Fruit fly (Drosophila melanogaster) whole organism, embryonic: ENCODE results near the gene siz.
A peak's percentile ranks its signal among the peaks of the same experiment; 100 is the strongest.

Source experiments
- Aef1 ChIP-seq: fragments of 200-800 bp; sonication (Bioruptor generic); IDR thresholded peaks from 3 replicates; pipeline ENCODE4 v1.3.6; 2022; ENCODE audit warnings: missing biosample characterization, missing genetic modification characterization
- Asciz ChIP-seq: fragments of 200-800 bp; sonication (Bioruptor generic); optimal IDR thresholded peaks from 2 replicates; lab custom pipeline; 2017; ENCODE audit warnings: missing biosample characterization, mild to moderate bottlenecking, missing genetic modification characterization, missing genetic modification reagents
- Bteb2 ChIP-seq: fragments of 200-800 bp; sonication (Bioruptor generic); optimal IDR thresholded peaks from 2 replicates; lab custom pipeline; 2016; ENCODE audit warnings: missing biosample characterization, missing genetic modification characterization
- CG10431 ChIP-seq: fragments of 200-800 bp; sonication (Bioruptor generic); optimal IDR thresholded peaks from 3 replicates; lab custom pipeline; 2018; ENCODE audit warnings: missing biosample characterization, mild to moderate bottlenecking, missing genetic modification characterization
- CG10462 ChIP-seq: fragments of 200-800 bp; sonication (Bioruptor generic); optimal IDR thresholded peaks from 2 replicates; lab custom pipeline; 2016; ENCODE audit warnings: missing biosample characterization, missing genetic modification characterization
- CG13123 ChIP-seq: fragments of 200-800 bp; sonication (Bioruptor generic); optimal IDR thresholded peaks from 2 replicates; lab custom pipeline; 2016; ENCODE audit warnings: missing biosample characterization, missing genetic modification characterization
- CG13775 ChIP-seq: fragments of 200-800 bp; sonication (Bioruptor generic); optimal IDR thresholded peaks from 3 replicates; lab custom pipeline; 2017; ENCODE audit warnings: missing biosample characterization, mild to moderate bottlenecking, missing genetic modification characterization
- CG14441 ChIP-seq: fragments of 200-800 bp; sonication (Bioruptor generic); IDR thresholded peaks from 2 replicates; pipeline ENCODE4 v1.3.6; 2022; ENCODE audit warnings: missing biosample characterization, missing genetic modification characterization
- CG15479 ChIP-seq: fragments of 200-800 bp; sonication (Bioruptor generic); optimal IDR thresholded peaks from 3 replicates; lab custom pipeline; 2019; ENCODE audit warnings: missing biosample characterization, mild to moderate bottlenecking, missing genetic modification characterization, moderate library complexity
- CG1603 ChIP-seq: fragments of 200-800 bp; sonication (Bioruptor generic); optimal IDR thresholded peaks from 2 replicates; lab custom pipeline; 2019; ENCODE audit warnings: missing biosample characterization, mild to moderate bottlenecking, missing genetic modification characterization, moderate library complexity
- CG17328 ChIP-seq: fragments of 200-800 bp; sonication (Bioruptor generic); IDR thresholded peaks from 2 replicates; pipeline ENCODE4 v1.3.6; 2022; ENCODE audit warnings: missing biosample characterization, missing genetic modification characterization
- CG4424 ChIP-seq: fragments of 200-800 bp; sonication (Bioruptor generic); optimal IDR thresholded peaks from 3 replicates; lab custom pipeline; 2016; ENCODE audit warnings: missing biosample characterization, missing genetic modification characterization
- CG4820 ChIP-seq: fragments of 200-800 bp; sonication (Bioruptor generic); optimal IDR thresholded peaks from 3 replicates; lab custom pipeline; 2016; ENCODE audit warnings: missing biosample characterization, missing genetic modification characterization
- CG7271 ChIP-seq: fragments of 200-800 bp; sonication (Bioruptor generic); optimal IDR thresholded peaks from 2 replicates; lab custom pipeline; 2018; ENCODE audit warnings: missing biosample characterization, mild to moderate bottlenecking, missing genetic modification characterization, moderate library complexity
- CG8290 ChIP-seq, 3 experiments: fragments of 200-800 bp; sonication (Bioruptor generic); optimal IDR thresholded peaks; 2 replicates each; lab custom pipeline; 2016 to 2019; ENCODE audit warnings: missing biosample characterization in 3 of 3, missing genetic modification characterization in 3 of 3, mild to moderate bottlenecking in 2 of 3, moderate library complexity in 1 of 3
- CG8944 ChIP-seq: fragments of 200-800 bp; sonication (Bioruptor generic); optimal IDR thresholded peaks from 3 replicates; lab custom pipeline; 2016; ENCODE audit warnings: missing biosample characterization, missing genetic modification characterization
- CG9727 ChIP-seq: fragments of 200-800 bp; sonication (Bioruptor generic); optimal IDR thresholded peaks from 3 replicates; lab custom pipeline; 2017; ENCODE audit warnings: missing biosample characterization, mild to moderate bottlenecking, missing genetic modification characterization
- Dek ChIP-seq: fragments of 200-800 bp; sonication (Bioruptor generic); optimal IDR thresholded peaks from 3 replicates; lab custom pipeline; 2019; ENCODE audit warnings: missing biosample characterization, mild to moderate bottlenecking, missing genetic modification characterization, moderate library complexity
- Doc3 ChIP-seq: fragments of 200-800 bp; sonication (Bioruptor generic); IDR thresholded peaks from 3 replicates; pipeline ENCODE4 v1.3.6; 2022; ENCODE audit warnings: missing biosample characterization, missing genetic modification characterization; ENCODE audit not compliant: partially characterized antibody
- Dref ChIP-seq: fragments of 200-800 bp; sonication (Bioruptor generic); IDR thresholded peaks from 2 replicates; pipeline ENCODE4 v1.3.6; 2022; ENCODE audit warnings: missing biosample characterization, missing genetic modification characterization
- H2.0 ChIP-seq: fragments of 200-800 bp; sonication (Bioruptor generic); IDR thresholded peaks from 2 replicates; pipeline ENCODE4 v1.3.6; 2022; ENCODE audit warnings: missing biosample characterization, missing genetic modification characterization
- HmgD ChIP-seq: fragments of 200-800 bp; sonication (Bioruptor generic); optimal IDR thresholded peaks from 3 replicates; lab custom pipeline; 2016; ENCODE audit warnings: missing biosample characterization, missing genetic modification characterization
- HmgZ ChIP-seq: fragments of 200-800 bp; sonication (Bioruptor generic); optimal IDR thresholded peaks from 2 replicates; lab custom pipeline; 2018; ENCODE audit warnings: missing biosample characterization, mild to moderate bottlenecking, missing genetic modification characterization
- Kr ChIP-seq: fragments of 200-800 bp; sonication (Bioruptor generic); optimal IDR thresholded peaks from 2 replicates; lab custom pipeline; 2017; ENCODE audit warnings: missing biosample characterization, mild to moderate bottlenecking, missing genetic modification characterization
- Mad ChIP-seq: fragments of 200-800 bp; sonication (Bioruptor generic); optimal IDR thresholded peaks from 2 replicates; lab custom pipeline; 2016; ENCODE audit warnings: missing biosample characterization, missing genetic modification characterization
- Max ChIP-seq: fragments of 200-800 bp; sonication (Bioruptor generic); optimal IDR thresholded peaks from 2 replicates; lab custom pipeline; 2016; ENCODE audit warnings: missing biosample characterization, mild to moderate bottlenecking, missing genetic modification characterization
- NC2α ChIP-seq: fragments of 200-800 bp; sonication (Bioruptor generic); optimal IDR thresholded peaks from 2 replicates; lab custom pipeline; 2016; ENCODE audit warnings: missing biosample characterization, missing genetic modification characterization
- PHDP ChIP-seq: fragments of 200-800 bp; sonication (Bioruptor generic); optimal IDR thresholded peaks from 3 replicates; lab custom pipeline; 2018; ENCODE audit warnings: missing biosample characterization, mild to moderate bottlenecking, missing genetic modification characterization, moderate library complexity
- Poxn ChIP-seq: fragments of 200-800 bp; sonication (Bioruptor generic); IDR thresholded peaks from 2 replicates; pipeline ENCODE4 v1.3.6; 2022; ENCODE audit warnings: missing biosample characterization, missing genetic modification characterization
- Rx ChIP-seq: fragments of 200-800 bp; sonication (Bioruptor generic); IDR thresholded peaks from 2 replicates; pipeline ENCODE4 v1.3.6; 2022; ENCODE audit warnings: missing biosample characterization, missing genetic modification characterization
- Sry-β ChIP-seq: fragments of 200-800 bp; sonication (Bioruptor generic); optimal IDR thresholded peaks from 2 replicates; lab custom pipeline; 2018; ENCODE audit warnings: missing biosample characterization, mild to moderate bottlenecking, missing genetic modification characterization, moderate library complexity
- YL-1 ChIP-seq: fragments of 200-800 bp; sonication (Bioruptor generic); optimal IDR thresholded peaks from 3 replicates; lab custom pipeline; 2017; ENCODE audit warnings: missing biosample characterization, mild to moderate bottlenecking, missing genetic modification characterization
- cas ChIP-seq: fragments of 200-800 bp; sonication (Bioruptor generic); IDR thresholded peaks from 2 replicates; pipeline ENCODE4 v1.3.6; 2022; ENCODE audit warnings: missing biosample characterization, missing genetic modification characterization
- cwo ChIP-seq: fragments of 200-800 bp; sonication (Bioruptor generic); optimal IDR thresholded peaks from 3 replicates; lab custom pipeline; 2017; ENCODE audit warnings: missing biosample characterization, missing genetic modification characterization, mild to moderate bottlenecking, moderate library complexity, missing genetic modification reagents
- lab ChIP-seq: fragments of 200-800 bp; sonication (Bioruptor generic); optimal IDR thresholded peaks from 3 replicates; lab custom pipeline; 2017; ENCODE audit warnings: missing biosample characterization, missing genetic modification characterization, mild to moderate bottlenecking, moderate library complexity, missing genetic modification reagents
- mam ChIP-seq: fragments of 200-800 bp; sonication (Bioruptor generic); optimal IDR thresholded peaks from 3 replicates; lab custom pipeline; 2016; ENCODE audit warnings: missing biosample characterization, missing genetic modification characterization
- mirr ChIP-seq: fragments of 200-800 bp; sonication (Bioruptor generic); optimal IDR thresholded peaks from 3 replicates; lab custom pipeline; 2018; ENCODE audit warnings: missing biosample characterization, mild to moderate bottlenecking, missing genetic modification characterization
- nerfin-1 ChIP-seq: fragments of 200-800 bp; sonication (Bioruptor generic); optimal IDR thresholded peaks from 3 replicates; lab custom pipeline; 2019; ENCODE audit warnings: missing biosample characterization, mild to moderate bottlenecking, missing genetic modification characterization, moderate library complexity
- sima ChIP-seq: fragments of 200-800 bp; sonication (Bioruptor generic); optimal IDR thresholded peaks from 2 replicates; lab custom pipeline; 2016; ENCODE audit warnings: missing biosample characterization, missing genetic modification characterization
- slp2 ChIP-seq: fragments of 200-800 bp; sonication (Bioruptor generic); optimal IDR thresholded peaks from 2 replicates; lab custom pipeline; 2016; ENCODE audit warnings: missing biosample characterization, missing genetic modification characterization
- tio ChIP-seq: fragments of 200-800 bp; sonication (Bioruptor generic); optimal IDR thresholded peaks from 2 replicates; lab custom pipeline; 2017; ENCODE audit warnings: missing biosample characterization, missing genetic modification characterization, inconsistent platforms
- tll ChIP-seq, 2 experiments: fragments of 200-800 bp in 1 of 2; fragments of >200 bp in 1 of 2; sonication (Bioruptor generic) in 1 of 2; optimal IDR thresholded peaks; 2 replicates each; lab custom pipeline; 2017 to 2019; ENCODE audit warnings: missing biosample characterization in 2 of 2, missing genetic modification characterization in 2 of 2, mild to moderate bottlenecking in 1 of 2, moderate library complexity in 1 of 2
- tna ChIP-seq: fragments of 200-800 bp; sonication (Bioruptor generic); IDR thresholded peaks from 2 replicates; pipeline ENCODE4 v1.3.6; 2022; ENCODE audit warnings: missing biosample characterization, missing genetic modification characterization; ENCODE audit not compliant: partially characterized antibody
- twi ChIP-seq: fragments of 200-800 bp; optimal IDR thresholded peaks from 2 replicates; lab custom pipeline; 2019; ENCODE audit warnings: missing biosample characterization, mild to moderate bottlenecking, missing genetic modification characterization, moderate library complexity
- usp ChIP-seq: fragments of >200 bp; optimal IDR thresholded peaks from 2 replicates; lab custom pipeline; 2017; ENCODE audit warnings: missing biosample characterization, missing genetic modification characterization
- zen2 ChIP-seq: fragments of 200-800 bp; sonication (Bioruptor generic); IDR thresholded peaks from 3 replicates; pipeline ENCODE4 v1.3.6; 2022; ENCODE audit warnings: missing biosample characterization, missing genetic modification characterization; ENCODE audit not compliant: partially characterized antibody

siz gene

dm6 chr3L:21009405-21010120, 24.8 kb upstream of the siz start (continued):
- TF ChIP-seq Aef1 (GFP tag; lab: Robert Waterston, UW) (peak; percentile 55), sima (GFP tag; lab: Kevin White, UChicago) (no peak), HmgZ (tag; lab: Kevin White, UChicago) (peak; percentile 47)

- TF ChIP-seq Mad (GFP tag; lab: Kevin White, UChicago) (no peak), twi (peak; percentile 11), CG14441 (GFP tag; lab: Robert Waterston, UW) (no peak), usp (no peak), zen2 (no peak), lab (peak; percentile 61), Dref (GFP tag; lab: Robert Waterston, UW) (no peak), Kr (no peak), mam (peak; percentile 5), CG9727 (GFP tag; lab: Kevin White, UChicago) (peak; percentile 59), NC2α (GFP tag; lab: Kevin White, UChicago) (no peak), CG15479 (GFP tag; lab: Kevin White, UChicago) (peak; percentile 98), CG8290 (GFP tag; optimal IDR thresholded peaks at IDR 0.05; lab: Kevin White, UChicago) (no peak), CG8290 (tag; optimal IDR thresholded peaks at IDR 0.05; lab: Kevin White, UChicago) (no peak), Doc3 (no peak), CG13123 (GFP tag; lab: Kevin White, UChicago) (no peak), HmgD (no peak), cas (GFP tag; lab: Robert Waterston, UW) (no peak), nerfin-1 (tag; lab: Kevin White, UChicago) (peak; percentile 45), CG7271 (tag; lab: Kevin White, UChicago) (no peak), CG4424 (GFP tag; lab: Kevin White, UChicago) (peak; percentile 5), Max (GFP tag; lab: Kevin White, UChicago) (no peak), CG10462 (GFP tag; lab: Kevin White, UChicago) (no peak), CG1603 (tag; lab: Kevin White, UChicago) (no peak), CG10431 (GFP tag; lab: Kevin White, UChicago) (no peak), mirr (GFP tag; lab: Kevin White, UChicago) (peak; percentile 63), CG4820 (no peak), Bteb2 (GFP tag; lab: Kevin White, UChicago) (peak; percentile 12), tna (GFP tag; lab: Robert Waterston, UW) (no peak), Sry-β (GFP tag; lab: Kevin White, UChicago) (no peak), Poxn (GFP tag; lab: Robert Waterston, UW) (no peak), cwo (no peak), CG13775 (GFP tag; lab: Kevin White, UChicago) (peak; percentile 19), Dek (tag; lab: Kevin White, UChicago) (peak; percentile 11), CG8944 (GFP tag; lab: Kevin White, UChicago) (no peak), Rx (GFP tag; lab: Robert Waterston, UW) (no peak), PHDP (tag; lab: Kevin White, UChicago) (peak; percentile 33), CG17328 (GFP tag; lab: Robert Waterston, UW) (no peak), Asciz (GFP tag; lab: Kevin White, UChicago) (peak; percentile 18), tio (GFP tag; lab: Kevin White, UChicago) (peak; percentile 6), tll (GFP tag; optimal IDR thresholded peaks at IDR 0.05; lab: Kevin White, UChicago) (peak in 1 of 2 experiments; percentile 17), slp2 (GFP tag; lab: Kevin White, UChicago) (no peak), H2.0 (GFP tag; lab: Robert Waterston, UW) (no peak), YL-1 (GFP tag; lab: Kevin White, UChicago) (no peak)
Measured at dm6 chr3L:21010846-21011607, 23.3 kb upstream of the siz start.
